Fruit fly (Drosophila melanogaster): ENCODE measurements around the gene Pus10.

The Pus10 gene

dm6 chr2L:166115-167069 lies 11.3 kb upstream of the Pus10 start:
- TF ChIP-seq ttk (optimal IDR thresholded peaks at IDR 0.05) (no peak), Sin3A (optimal IDR thresholded peaks at IDR 0.05) (no peak), h (optimal IDR thresholded peaks at IDR 0.05) (no peak), insv (optimal IDR thresholded peaks at IDR 0.05) (no peak), Myc (optimal IDR thresholded peaks at IDR 0.05) (no peak), psq (optimal IDR thresholded peaks at IDR 0.05) (no peak)

- TF ChIP-seq ttk (optimal IDR thresholded peaks at IDR 0.05) (no peak), psq (optimal IDR thresholded peaks at IDR 0.05) (no peak), Sin3A (optimal IDR thresholded peaks at IDR 0.05) (no peak), insv (optimal IDR thresholded peaks at IDR 0.05) (no peak), h (optimal IDR thresholded peaks at IDR 0.05) (no peak), Myc (optimal IDR thresholded peaks at IDR 0.05) (no peak)
Observed at dm6 chr2L:165253-165890, 10.3 kb upstream of the Pus10 start.

dm6 chr2L:163229-163628 lies 8.1 kb upstream of the Pus10 start:
- no peak for TF ChIP-seq Myc (optimal IDR thresholded peaks at IDR 0.05)
- TF ChIP-seq h (optimal IDR thresholded peaks at IDR 0.05), result no peak
- no peak for TF ChIP-seq psq (optimal IDR thresholded peaks at IDR 0.05)
- no peak for TF ChIP-seq insv (optimal IDR thresholded peaks at IDR 0.05)
- TF ChIP-seq Sin3A (optimal IDR thresholded peaks at IDR 0.05), result no peak
- no peak for TF ChIP-seq ttk (optimal IDR thresholded peaks at IDR 0.05)

- TF ChIP-seq psq (optimal IDR thresholded peaks at IDR 0.05), result no peak
- no peak for TF ChIP-seq insv (optimal IDR thresholded peaks at IDR 0.05)
- no peak for TF ChIP-seq Sin3A (optimal IDR thresholded peaks at IDR 0.05)
- no peak for TF ChIP-seq h (optimal IDR thresholded peaks at IDR 0.05)
- no peak for TF ChIP-seq Myc (optimal IDR thresholded peaks at IDR 0.05)
- no peak for TF ChIP-seq ttk (optimal IDR thresholded peaks at IDR 0.05)
Observed at dm6 chr2L:162208-162607, 7.1 kb upstream of the Pus10 start.

dm6 chr2L:161453-162175 lies 6.5 kb upstream of the Pus10 start:
- TF ChIP-seq Sin3A (optimal IDR thresholded peaks at IDR 0.05), result no peak
- no peak for TF ChIP-seq h (optimal IDR thresholded peaks at IDR 0.05)
- TF ChIP-seq psq (optimal IDR thresholded peaks at IDR 0.05), result no peak
- no peak for TF ChIP-seq ttk (optimal IDR thresholded peaks at IDR 0.05)

- TF ChIP-seq Sin3A (optimal IDR thresholded peaks at IDR 0.05), result no peak
- TF ChIP-seq ttk (optimal IDR thresholded peaks at IDR 0.05), result no peak
- TF ChIP-seq Myc (optimal IDR thresholded peaks at IDR 0.05), result no peak
- no peak for TF ChIP-seq h (optimal IDR thresholded peaks at IDR 0.05)
- TF ChIP-seq insv (optimal IDR thresholded peaks at IDR 0.05), result no peak
- no peak for TF ChIP-seq psq (optimal IDR thresholded peaks at IDR 0.05)
Observed at dm6 chr2L:160581-161452, 5.7 kb upstream of the Pus10 start.

dm6 chr2L:158649-159257 lies 3.6 kb upstream of the Pus10 start, which contains the start of the genes CG33635 and spen:
Gene CG33635 (minus strand): TSS chr2L:158664.
Gene spen (plus strand): TSS chr2L:159032.
- TF ChIP-seq Myc (optimal IDR thresholded peaks at IDR 0.05), result no peak
- TF ChIP-seq h (optimal IDR thresholded peaks at IDR 0.05), result no peak
- no peak for TF ChIP-seq ttk (optimal IDR thresholded peaks at IDR 0.05)
- no peak for TF ChIP-seq Sin3A (optimal IDR thresholded peaks at IDR 0.05)
- TF ChIP-seq insv (optimal IDR thresholded peaks at IDR 0.05), result no peak
- no peak for TF ChIP-seq psq (optimal IDR thresholded peaks at IDR 0.05)

- TF ChIP-seq psq (optimal IDR thresholded peaks at IDR 0.05), result no peak
- TF ChIP-seq Sin3A (optimal IDR thresholded peaks at IDR 0.05), result no peak
- TF ChIP-seq Myc (optimal IDR thresholded peaks at IDR 0.05), result no peak
Observed at dm6 chr2L:155994-156393, 889 bp upstream of the Pus10 start, which contains the start of gene CG3436. Gene CG3436 (plus strand): TSS chr2L:156029.

- TF ChIP-seq ttk (optimal IDR thresholded peaks at IDR 0.05) (no peak), psq (optimal IDR thresholded peaks at IDR 0.05) (no peak), Myc (optimal IDR thresholded peaks at IDR 0.05) (no peak), Sin3A (optimal IDR thresholded peaks at IDR 0.05) (no peak), insv (optimal IDR thresholded peaks at IDR 0.05) (no peak), h (optimal IDR thresholded peaks at IDR 0.05) (no peak)
Observed at dm6 chr2L:153142-153541, 2.0 kb downstream of the Pus10 start, which contains the start of gene CG42399. Gene CG42399 (minus strand): TSS chr2L:153300.

- TF ChIP-seq ttk (optimal IDR thresholded peaks at IDR 0.05), result no peak
Observed at dm6 chr2L:146503-146902, 8.6 kb downstream of the Pus10 start.

- TF ChIP-seq psq (optimal IDR thresholded peaks at IDR 0.05) (no peak), ttk (optimal IDR thresholded peaks at IDR 0.05) (no peak), insv (optimal IDR thresholded peaks at IDR 0.05) (no peak), h (optimal IDR thresholded peaks at IDR 0.05) (no peak)
Observed at dm6 chr2L:143088-143487, 12.0 kb downstream of the Pus10 start, which contains the start of the genes CG31974 and CG11454. Gene CG31974 (minus strand): TSS chr2L:143091. Gene CG11454 (plus strand): TSS chr2L:143323.
